Fruit fly (Drosophila melanogaster) whole organism, embryonic: Measurements from ENCODE around the gene sky.

Experiments
- B-H2 ChIP-seq: fragments of 200-800 bp; sonication (Bioruptor generic); optimal IDR thresholded peaks from 2 replicates; lab custom pipeline; 2018; ENCODE audit warnings: missing biosample characterization, mild to moderate bottlenecking, missing genetic modification characterization
- CG16813 ChIP-seq: fragments of 200-800 bp; sonication (Bioruptor generic); IDR thresholded peaks from 3 replicates; pipeline ENCODE4 v1.3.6; 2022; ENCODE audit warnings: missing biosample characterization, missing genetic modification characterization; ENCODE audit not compliant: partially characterized antibody
- CG9727 ChIP-seq: fragments of 200-800 bp; sonication (Bioruptor generic); optimal IDR thresholded peaks from 3 replicates; lab custom pipeline; 2017; ENCODE audit warnings: missing biosample characterization, mild to moderate bottlenecking, missing genetic modification characterization
- CG9797 ChIP-seq: fragments of 200-800 bp; sonication (Bioruptor generic); optimal IDR thresholded peaks from 3 replicates; lab custom pipeline; 2018; ENCODE audit warnings: missing biosample characterization, mild to moderate bottlenecking, missing genetic modification characterization
- Elba2 ChIP-seq: fragments of 200-800 bp; sonication (Bioruptor generic); optimal IDR thresholded peaks from 3 replicates; lab custom pipeline; 2016; ENCODE audit warnings: missing biosample characterization, missing genetic modification characterization
- H2.0 ChIP-seq: fragments of 200-800 bp; sonication (Bioruptor generic); IDR thresholded peaks from 2 replicates; pipeline ENCODE4 v1.3.6; 2022; ENCODE audit warnings: missing biosample characterization, missing genetic modification characterization
- MESR4 ChIP-seq: fragments of 200-800 bp; sonication (Bioruptor generic); optimal IDR thresholded peaks from 2 replicates; lab custom pipeline; 2018; ENCODE audit warnings: missing biosample characterization, mild to moderate bottlenecking, missing genetic modification characterization, moderate library complexity
- Nf-YC ChIP-seq: fragments of 200-800 bp; optimal IDR thresholded peaks from 3 replicates; lab custom pipeline; 2019; ENCODE audit warnings: missing biosample characterization, mild to moderate bottlenecking, missing genetic modification characterization, moderate library complexity
- danr ChIP-seq: fragments of 200-800 bp; sonication (Bioruptor generic); IDR thresholded peaks from 2 replicates; pipeline ENCODE4 v1.3.6; 2022; ENCODE audit warnings: missing biosample characterization, missing genetic modification characterization
- so ChIP-seq: fragments of 200-800 bp; sonication (Bioruptor generic); IDR thresholded peaks from 3 replicates; pipeline ENCODE4 v1.3.6; 2022; ENCODE audit warnings: missing biosample characterization, missing genetic modification characterization

DNA sequence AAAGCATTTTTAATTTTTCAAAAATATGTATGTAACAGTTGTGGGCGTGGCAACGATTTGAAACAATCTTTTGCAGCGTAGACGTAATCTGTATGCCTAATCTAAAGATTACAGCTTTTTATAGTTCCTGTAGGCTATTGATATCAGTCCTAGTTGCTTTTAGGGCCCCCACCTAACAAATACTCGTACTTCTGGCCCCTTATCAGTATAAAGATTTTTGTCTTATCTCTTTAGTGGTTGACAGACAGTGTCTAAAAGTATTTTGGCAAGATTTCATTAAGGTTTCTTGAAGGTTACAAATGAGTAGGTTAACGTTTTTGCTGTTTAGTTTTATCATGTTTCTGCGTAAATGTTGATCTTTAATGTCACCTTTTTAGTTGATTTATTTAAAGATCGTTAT, 90.0 kb downstream of the sky start:
- TF ChIP-seq B-H2 (GFP tag; lab: Kevin White, UChicago) = no peak
- TF ChIP-seq CG9727 (GFP tag; lab: Kevin White, UChicago) = no peak
- TF ChIP-seq danr (GFP tag; lab: Robert Waterston, UW) = no peak
- TF ChIP-seq Nf-YC (tag; lab: Kevin White, UChicago) = no peak
- no peak for TF ChIP-seq Elba2 (GFP tag; lab: Kevin White, UChicago)
- no peak for TF ChIP-seq MESR4 (GFP tag; lab: Kevin White, UChicago)
- no peak for TF ChIP-seq CG16813 (GFP tag; lab: Robert Waterston, UW)
- no peak for TF ChIP-seq CG9797 (GFP tag; lab: Kevin White, UChicago)
- TF ChIP-seq so (GFP tag; lab: Robert Waterston, UW) = no peak
- TF ChIP-seq H2.0 (GFP tag; lab: Robert Waterston, UW) = no peak
